Worm (Caenorhabditis elegans) whole organism, L4 larva: ENCODE data around the gene snf-11.

Source experiments
- F10B5.3 ChIP-seq: sonication (generic microtip); optimal IDR thresholded peaks from 2 replicates; lab custom pipeline; 2016; ENCODE audit warnings: mild to moderate bottlenecking, missing genetic modification characterization, missing compliant biosample characterization
- F49E8.2 ChIP-seq: sonication (generic microtip); optimal IDR thresholded peaks from 2 replicates; lab custom pipeline; 2016; ENCODE audit warnings: missing compliant biosample characterization, mild to moderate bottlenecking, missing genetic modification characterization, borderline replicate concordance
- R02D3.7 ChIP-seq: fragments of 150-350 bp; sonication (generic microtip); optimal IDR thresholded peaks from 3 replicates; lab custom pipeline; 2014; ENCODE audit warnings: missing biosample characterization, missing genetic modification characterization
- T20F7.1 ChIP-seq: fragments of 200-800 bp; sonication (Bioruptor generic); optimal IDR thresholded peaks from 2 replicates; lab custom pipeline; 2018; ENCODE audit warnings: mild to moderate bottlenecking, missing genetic modification characterization, missing compliant biosample characterization
- T26A8.4 ChIP-seq: fragments of 200-800 bp; sonication (Bioruptor generic); IDR thresholded peaks from 2 replicates; pipeline ENCODE4 v1.3.6; 2022; ENCODE audit warnings: missing genetic modification characterization, missing compliant biosample characterization
- Y75B8A.6 ChIP-seq: fragments of 200-800 bp; sonication (Bioruptor generic); IDR thresholded peaks from 2 replicates; pipeline ENCODE4 v1.3.6; 2022; ENCODE audit warnings: missing genetic modification reagents, missing genetic modification characterization, missing compliant biosample characterization
- ZK337.2 ChIP-seq: fragments of 200-800 bp; sonication (Bioruptor generic); IDR thresholded peaks from 2 replicates; pipeline ENCODE4 v1.3.6; 2022; ENCODE audit warnings: missing genetic modification reagents, missing genetic modification characterization, missing compliant biosample characterization
- aha-1 ChIP-seq: fragments of 150-350 bp; peaks from one replicate; lab custom pipeline; 2014; ENCODE audit warnings: missing biosample characterization, missing genetic modification characterization
- aly-2 ChIP-seq: sonication (generic microtip); optimal IDR thresholded peaks from 2 replicates; lab custom pipeline; 2018; ENCODE audit warnings: missing biosample characterization, missing genetic modification characterization
- ama-1 ChIP-seq: fragments of 150-350 bp; optimal IDR thresholded peaks from 2 replicates; lab custom pipeline; 2014; ENCODE audit warnings: inconsistent platforms, mixed read lengths
- arid-1 ChIP-seq: fragments of 200-800 bp; sonication (Bioruptor generic); conservative IDR thresholded peaks from 2 replicates; pipeline ENCODE4 v1.3.6; 2022; ENCODE audit warnings: missing genetic modification reagents, missing genetic modification characterization, missing compliant biosample characterization
- ceh-20 ChIP-seq: fragments of 200-800 bp; sonication (Bioruptor generic); IDR thresholded peaks from 2 replicates; pipeline ENCODE4 v1.3.6; 2022; ENCODE audit warnings: missing genetic modification reagents, missing genetic modification characterization, missing compliant biosample characterization
- ceh-44 ChIP-seq: fragments of 200-800 bp; sonication (Bioruptor generic); IDR thresholded peaks from 2 replicates; pipeline ENCODE4 v1.3.6; 2022; ENCODE audit warnings: missing genetic modification reagents, missing genetic modification characterization, missing compliant biosample characterization
- daf-16 ChIP-seq, 3 experiments: sonication (generic microtip); optimal IDR thresholded peaks; 2 replicates each; lab custom pipeline; 2016 to 2017; ENCODE audit warnings: missing genetic modification characterization in 3 of 3, missing genetic modification reagents in 3 of 3, mild to moderate bottlenecking in 2 of 3, missing compliant biosample characterization in 2 of 3, missing biosample characterization in 1 of 3, moderate library complexity in 1 of 3
- dmd-6 ChIP-seq: fragments of 200-800 bp; sonication (Bioruptor generic); IDR thresholded peaks from 2 replicates; pipeline ENCODE4 v1.3.6; 2022; ENCODE audit warnings: missing genetic modification reagents, missing genetic modification characterization, missing compliant biosample characterization
- egl-27 ChIP-seq: sonication (generic microtip); optimal IDR thresholded peaks from 3 replicates; lab custom pipeline; 2017; ENCODE audit warnings: missing biosample characterization, missing genetic modification reagents, missing genetic modification characterization
- fkh-10 ChIP-seq: fragments of 150-350 bp; optimal IDR thresholded peaks from 2 replicates; lab custom pipeline; 2014; ENCODE audit warnings: missing biosample characterization, missing genetic modification reagents, missing genetic modification characterization
- gei-8 ChIP-seq: fragments of 200-800 bp; sonication (Bioruptor generic); optimal IDR thresholded peaks from 2 replicates; lab custom pipeline; 2018; ENCODE audit warnings: mild to moderate bottlenecking, missing genetic modification characterization, missing compliant biosample characterization
- hlh-11 ChIP-seq: fragments of 200-800 bp; sonication (Bioruptor generic); optimal IDR thresholded peaks from 2 replicates; lab custom pipeline; 2018; ENCODE audit warnings: mild to moderate bottlenecking, missing genetic modification characterization, missing compliant biosample characterization
- hlh-30 ChIP-seq: sonication (generic microtip); optimal IDR thresholded peaks from 2 replicates; lab custom pipeline; 2017; ENCODE audit warnings: antibody characterized with exemption, mild to moderate bottlenecking, missing genetic modification characterization, missing compliant biosample characterization; ENCODE audit not compliant: insufficient read depth
- lin-1 ChIP-seq: fragments of 200-800 bp; sonication (Bioruptor generic); IDR thresholded peaks from 2 replicates; pipeline ENCODE4 v1.3.6; 2022; ENCODE audit warnings: missing genetic modification reagents, missing genetic modification characterization, missing compliant biosample characterization
- lin-38 ChIP-seq: fragments of 200-800 bp; sonication (Bioruptor generic); IDR thresholded peaks from 2 replicates; pipeline ENCODE4 v1.3.6; 2022; ENCODE audit warnings: missing genetic modification reagents, missing genetic modification characterization, missing compliant biosample characterization
- mdl-1 ChIP-seq, 2 experiments: fragments of 150-350 bp in 1 of 2; sonication (generic microtip) in 1 of 2; optimal IDR thresholded peaks; 2 replicates each; lab custom pipeline; 2014 to 2017; ENCODE audit warnings: missing biosample characterization in 2 of 2, missing genetic modification characterization in 2 of 2
- mxl-3 ChIP-seq: fragments of 200-800 bp; sonication (Bioruptor generic); optimal IDR thresholded peaks from 2 replicates; lab custom pipeline; 2018; ENCODE audit warnings: mild to moderate bottlenecking, missing genetic modification characterization, missing compliant biosample characterization
- nhr-11 ChIP-seq: fragments of 150-350 bp; optimal IDR thresholded peaks from 2 replicates; lab custom pipeline; 2014; ENCODE audit warnings: missing biosample characterization, missing genetic modification characterization
- nhr-28 ChIP-seq: fragments of 150-350 bp; optimal IDR thresholded peaks from 2 replicates; lab custom pipeline; 2014; ENCODE audit warnings: missing biosample characterization, missing genetic modification characterization
- nhr-48 ChIP-seq: sonication (generic microtip); optimal IDR thresholded peaks from 2 replicates; lab custom pipeline; 2016; ENCODE audit warnings: mild to moderate bottlenecking, missing genetic modification characterization, missing compliant biosample characterization
- nhr-77 ChIP-seq: fragments of 150-350 bp; optimal IDR thresholded peaks from 2 replicates; lab custom pipeline; 2014; ENCODE audit warnings: missing biosample characterization, missing genetic modification characterization
- php-3 ChIP-seq: fragments of 200-800 bp; sonication (Bioruptor generic); IDR thresholded peaks from 2 replicates; pipeline ENCODE4 v1.3.6; 2022; ENCODE audit warnings: missing genetic modification reagents, missing genetic modification characterization, missing compliant biosample characterization
- pqm-1 ChIP-seq: sonication (generic microtip); optimal IDR thresholded peaks from 2 replicates; lab custom pipeline; 2017; ENCODE audit warnings: missing biosample characterization, missing genetic modification characterization
- sdz-12 ChIP-seq: fragments of 200-800 bp; sonication (Bioruptor generic); optimal IDR thresholded peaks from 2 replicates; lab custom pipeline; 2018; ENCODE audit warnings: mild to moderate bottlenecking, missing genetic modification characterization, missing compliant biosample characterization
- tra-1 ChIP-seq: fragments of 200-800 bp; sonication (Bioruptor generic); IDR thresholded peaks from 2 replicates; pipeline ENCODE4 v1.3.6; 2022; ENCODE audit warnings: missing genetic modification reagents, missing genetic modification characterization, missing compliant biosample characterization
- unc-62 ChIP-seq, 3 experiments: fragments of 150-350 bp in 1 of 3; sonication (generic microtip); optimal IDR thresholded peaks in 2 of 3; peaks in 1 of 3; 1 replicate in 1 of 3; 2 replicates in 2 of 3; lab custom pipeline; 2014 to 2017; ENCODE audit warnings: missing biosample characterization in 3 of 3, missing genetic modification characterization in 3 of 3, missing genetic modification reagents in 3 of 3, missing genotype in 1 of 3
- vab-7 ChIP-seq: fragments of 200-800 bp; sonication (Bioruptor generic); IDR thresholded peaks from 2 replicates; pipeline ENCODE4 v1.3.6; 2022; ENCODE audit warnings: missing genetic modification reagents, missing genetic modification characterization, missing compliant biosample characterization
- ztf-7 ChIP-seq: fragments of 150-350 bp; optimal IDR thresholded peaks from 2 replicates; lab custom pipeline; 2014; ENCODE audit warnings: missing biosample characterization, missing genetic modification characterization

Gene snf-11

DNA sequence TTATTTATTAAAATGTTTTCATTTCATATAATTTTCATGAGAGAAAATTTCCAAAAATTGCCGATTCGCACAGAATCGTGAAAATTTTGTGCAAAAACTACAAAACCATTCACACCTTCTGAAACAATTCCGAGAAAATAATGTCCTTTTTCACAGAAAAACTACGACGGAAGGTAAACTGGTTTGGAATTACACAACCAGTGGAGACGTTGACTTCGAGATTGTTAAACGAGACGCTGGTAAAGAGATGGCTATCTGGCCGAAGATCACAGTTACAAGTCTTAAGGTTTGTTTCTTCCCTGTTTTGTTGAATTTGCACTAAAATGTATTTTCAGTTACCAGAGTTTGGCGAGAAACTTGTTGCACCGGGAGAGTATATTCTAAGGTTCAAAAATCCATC, 4.7 kb upstream of the snf-11 start:
- TF ChIP-seq aha-1 (tag; lab: Kevin White, UChicago): peak; percentile 77
- TF ChIP-seq T20F7.1: no peak
- TF ChIP-seq R02D3.7 (tag; lab: Kevin White, UChicago): no peak
- TF ChIP-seq T26A8.4 (GFP tag; lab: Robert Waterston, UW): no peak
- no peak for TF ChIP-seq ama-1 (lab: Kevin White, UChicago)
- no peak for TF ChIP-seq ceh-20 (GFP tag; lab: Robert Waterston, UW)
- no peak for TF ChIP-seq ceh-44
- TF ChIP-seq fkh-10: no peak
- TF ChIP-seq unc-62 (GFP tag; optimal IDR thresholded peaks at IDR 0.05 in 1 of 2; lab: Kevin White, UChicago): peak in 1 of 2 experiments; percentile 24
- TF ChIP-seq unc-62 (tag; optimal IDR thresholded peaks at IDR 0.05; lab: Kevin White, UChicago): no peak
- TF ChIP-seq nhr-28: no peak
- no peak for TF ChIP-seq dmd-6 (GFP tag; lab: Robert Waterston, UW)
- no peak for TF ChIP-seq lin-38 (GFP tag; lab: Robert Waterston, UW)
- no peak for TF ChIP-seq nhr-77 (tag; lab: Kevin White, UChicago)
- no peak for TF ChIP-seq F10B5.3 (tag; lab: Kevin White, UChicago)

DNA sequence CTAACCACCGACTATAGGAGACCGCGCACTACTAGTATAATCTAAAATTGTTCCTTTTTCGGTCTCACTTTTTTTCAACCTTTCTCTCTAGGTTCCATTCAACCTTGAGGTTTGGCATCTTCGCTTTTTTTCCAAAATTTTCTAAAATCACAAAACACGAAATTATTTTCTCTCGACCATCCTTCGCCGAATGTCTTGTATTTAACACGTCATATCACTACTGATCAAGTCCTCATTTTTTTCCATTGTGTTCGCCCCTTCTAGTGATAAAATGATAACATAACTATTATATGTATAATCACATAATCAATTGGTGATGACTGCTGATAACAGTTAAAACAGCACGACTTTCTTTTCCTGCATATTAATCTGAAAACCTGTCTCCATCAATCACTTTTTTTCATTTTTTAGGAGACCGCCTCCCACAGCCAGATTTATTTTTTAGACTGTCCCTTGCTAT, 2.8 kb upstream of the snf-11 start, which contains the start of gene T03F7.7:
TSS of gene T03F7.7 (plus strand) at position 410 of the 460 bp plus-strand sequence.
- TF ChIP-seq nhr-28 (peak; percentile 85), arid-1 (GFP tag; lab: Robert Waterston, UW) (no peak), php-3 (GFP tag; lab: Robert Waterston, UW) (peak; percentile 75), daf-16 (GFP tag; optimal IDR thresholded peaks at IDR 0.05; lab: Kevin White, UChicago) (no peak), daf-16 (tag; optimal IDR thresholded peaks at IDR 0.05; lab: Kevin White, UChicago) (peak; percentile 55), hlh-11 (tag; lab: Kevin White, UChicago) (peak; percentile 66), mdl-1 (tag; optimal IDR thresholded peaks at IDR 0.05; lab: Kevin White, UChicago) (peak in 1 of 2 experiments; percentile 35), lin-1 (peak; percentile 84), aly-2 (tag; lab: Kevin White, UChicago) (no peak), mxl-3 (GFP tag; lab: Kevin White, UChicago) (peak; percentile 46), dmd-6 (GFP tag; lab: Robert Waterston, UW) (peak; percentile 85), Y75B8A.6 (GFP tag; lab: Robert Waterston, UW) (no peak), nhr-48 (tag; lab: Kevin White, UChicago) (peak; percentile 45), nhr-77 (tag; lab: Kevin White, UChicago) (peak; percentile 64), F49E8.2 (no peak), egl-27 (tag; lab: Kevin White, UChicago) (no peak), vab-7 (no peak), tra-1 (GFP tag; lab: Robert Waterston, UW) (peak; percentile 73; the same call in 1 of the 2 replicates), pqm-1 (peak; percentile 93)

DNA sequence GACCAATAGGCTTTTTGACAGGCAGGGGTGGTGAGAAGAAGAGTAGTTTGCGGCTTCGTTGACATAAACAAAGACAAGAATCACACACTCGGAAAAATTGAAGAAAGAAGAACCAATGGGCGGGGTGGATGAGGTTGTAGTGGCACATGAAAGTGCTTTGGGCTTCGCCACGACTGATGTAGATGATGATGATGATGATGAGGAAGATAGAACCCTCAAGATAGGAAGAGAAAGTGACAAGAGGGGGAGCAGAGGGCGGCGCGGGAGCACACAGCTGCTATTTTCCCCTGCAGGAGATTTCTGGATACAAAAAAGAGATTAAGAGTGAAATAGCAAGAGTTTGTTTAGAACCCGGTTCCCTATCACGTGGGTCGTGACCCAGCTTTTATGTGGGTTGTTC, 669 bp upstream of the snf-11 start:
- 0 out of 2 replicates have a peak, but pooled peaks have one; percentile 25 for TF ChIP-seq ceh-20 (GFP tag; lab: Robert Waterston, UW)
- peak; percentile 22 for TF ChIP-seq hlh-30
- TF ChIP-seq nhr-28: peak; percentile 46
- TF ChIP-seq mxl-3 (GFP tag; lab: Kevin White, UChicago): peak; percentile 20
- peak; percentile 45; the same call in 1 of the 2 replicates for TF ChIP-seq ZK337.2 (GFP tag; lab: Robert Waterston, UW)
- TF ChIP-seq hlh-11 (tag; lab: Kevin White, UChicago): peak; percentile 22
- no peak for TF ChIP-seq sdz-12 (GFP tag; lab: Kevin White, UChicago)
- TF ChIP-seq nhr-11: peak; percentile 56
- peak in 1 of 2 experiments; percentile 58 for TF ChIP-seq daf-16 (GFP tag; optimal IDR thresholded peaks at IDR 0.05; lab: Kevin White, UChicago)
- no peak for TF ChIP-seq daf-16 (tag; optimal IDR thresholded peaks at IDR 0.05; lab: Kevin White, UChicago)
- TF ChIP-seq ztf-7 (tag; lab: Kevin White, UChicago): no peak
- TF ChIP-seq T26A8.4 (GFP tag; lab: Robert Waterston, UW): no peak
- no peak for TF ChIP-seq gei-8 (GFP tag; lab: Kevin White, UChicago)
- TF ChIP-seq ama-1 (lab: Kevin White, UChicago): no peak
- TF ChIP-seq tra-1 (GFP tag; lab: Robert Waterston, UW): 0 out of 2 replicates have a peak, but pooled peaks have one; percentile 20
